Worm (Caenorhabditis elegans) whole organism, young adult: Measurements from ENCODE around the gene Y60A9.3.

Experiments used
- B0019.2 ChIP-seq: fragments of 200-800 bp; sonication (Bioruptor generic); conservative IDR thresholded peaks from 2 replicates; pipeline ENCODE4 v1.3.6; 2022; ENCODE audit warnings: missing genetic modification reagents, missing genetic modification characterization, missing compliant biosample characterization
- Y56A3A.18 ChIP-seq: fragments of 200-800 bp; sonication (Bioruptor generic); IDR thresholded peaks from 2 replicates; pipeline ENCODE4 v1.3.6; 2022; ENCODE audit warnings: missing genetic modification reagents, missing genetic modification characterization, missing compliant biosample characterization
- akir-1 ChIP-seq: fragments of 200-800 bp; sonication (Bioruptor generic); optimal IDR thresholded peaks from 2 replicates; lab custom pipeline; 2018; ENCODE audit warnings: mild to moderate bottlenecking, missing genetic modification characterization, moderate library complexity, missing compliant biosample characterization
- athp-1 ChIP-seq: sonication (generic microtip); optimal IDR thresholded peaks from 2 replicates; lab custom pipeline; 2017; ENCODE audit warnings: mild to moderate bottlenecking, missing genetic modification characterization, missing compliant biosample characterization
- ceh-40 ChIP-seq: fragments of 200-800 bp; sonication (Bioruptor generic); IDR thresholded peaks from 2 replicates; pipeline ENCODE4 v1.3.6; 2022; ENCODE audit warnings: missing genetic modification characterization, missing compliant biosample characterization
- egl-44 ChIP-seq: fragments of 200-800 bp; sonication (Bioruptor generic); IDR thresholded peaks from 2 replicates; pipeline ENCODE4 v1.3.6; 2022; ENCODE audit warnings: missing genetic modification reagents, missing genetic modification characterization, missing compliant biosample characterization
- egrh-3 ChIP-seq: fragments of 200-800 bp; sonication (Bioruptor generic); IDR thresholded peaks from 2 replicates; pipeline ENCODE4 v1.3.6; 2022; ENCODE audit warnings: missing genetic modification reagents, missing genetic modification characterization, missing compliant biosample characterization
- let-607 ChIP-seq, 2 experiments: fragments of 200-800 bp in 1 of 2; sonication (Bioruptor generic) in 1 of 2; sonication (generic microtip) in 1 of 2; optimal IDR thresholded peaks; 2 replicates each; lab custom pipeline; 2016 to 2018; ENCODE audit warnings: mild to moderate bottlenecking in 2 of 2, missing compliant biosample characterization in 2 of 2, missing genetic modification characterization in 2 of 2, moderate library complexity in 2 of 2, missing genotype in 1 of 2
- lin-35 ChIP-seq, 3 experiments: fragments of 150-350 bp in 2 of 3; sonication (generic microtip) in 1 of 3; optimal IDR thresholded peaks; 2 replicates each; lab custom pipeline; 2014 to 2018; ENCODE audit warnings: missing biosample characterization in 3 of 3, missing genetic modification characterization in 3 of 3, missing genetic modification reagents in 3 of 3
- lin-54 ChIP-seq: fragments of 200-800 bp; sonication (Bioruptor generic); optimal IDR thresholded peaks from 2 replicates; lab custom pipeline; 2018; ENCODE audit warnings: mild to moderate bottlenecking, missing genetic modification characterization, missing compliant biosample characterization
- madf-8 ChIP-seq: fragments of 200-800 bp; sonication (Bioruptor generic); conservative IDR thresholded peaks from 2 replicates; pipeline ENCODE4 v1.3.6; 2022; ENCODE audit warnings: missing genetic modification reagents, missing genetic modification characterization, missing compliant biosample characterization
- mcd-1 ChIP-seq: fragments of 200-800 bp; sonication (Bioruptor generic); IDR thresholded peaks from 2 replicates; pipeline ENCODE4 v1.3.6; 2022; ENCODE audit warnings: missing genetic modification reagents, missing genetic modification characterization, missing compliant biosample characterization
- nhr-179 ChIP-seq: sonication (generic microtip); optimal IDR thresholded peaks from 2 replicates; lab custom pipeline; 2016; ENCODE audit warnings: mild to moderate bottlenecking, missing genetic modification characterization, missing compliant biosample characterization
- tlf-1 ChIP-seq: fragments of 200-800 bp; sonication (Bioruptor generic); optimal IDR thresholded peaks from 2 replicates; lab custom pipeline; 2018; ENCODE audit warnings: mild to moderate bottlenecking, missing genetic modification characterization, missing compliant biosample characterization
- ztf-18 ChIP-seq: sonication (generic microtip); optimal IDR thresholded peaks from 2 replicates; lab custom pipeline; 2016; ENCODE audit warnings: missing genotype, mild to moderate bottlenecking, missing genetic modification characterization, missing compliant biosample characterization
- ztf-25 ChIP-seq: fragments of 200-800 bp; sonication (Bioruptor generic); IDR thresholded peaks from 2 replicates; pipeline ENCODE4 v1.3.6; 2022; ENCODE audit warnings: missing genetic modification reagents, missing genetic modification characterization, missing compliant biosample characterization

Gene Y60A9.3

DNA sequence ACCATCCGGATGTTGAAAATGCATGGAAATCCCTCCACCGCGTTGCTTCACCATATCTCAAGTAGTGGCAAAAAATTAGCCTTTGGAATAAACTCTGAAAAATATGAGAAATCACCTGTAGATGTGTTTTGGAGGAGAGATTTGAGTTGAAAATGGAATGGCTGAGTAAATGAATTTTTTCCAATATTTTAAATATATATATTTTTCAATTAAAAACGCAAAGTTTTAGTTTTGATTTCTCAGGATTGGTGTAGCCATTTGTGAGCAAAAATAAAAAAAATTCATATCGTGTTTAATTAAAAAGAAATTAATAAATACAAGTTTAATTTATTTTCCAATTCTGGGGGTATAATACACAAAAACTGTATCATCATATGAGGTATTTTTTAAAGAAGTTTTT, 45.0 kb downstream of the Y60A9.3 start, which contains the start of gene F23D12.1:
Gene F23D12.1, minus strand, starts transcription at position 101 of the 400 bp plus-strand sequence.
- no peak for TF ChIP-seq tlf-1 (GFP tag; lab: Kevin White, UChicago)
- no peak for TF ChIP-seq Y56A3A.18 (GFP tag; lab: Robert Waterston, UW)
- TF ChIP-seq ztf-25 (GFP tag; lab: Robert Waterston, UW), result no peak
- no peak for TF ChIP-seq nhr-179 (tag; lab: Kevin White, UChicago)
- no peak for TF ChIP-seq egl-44
- no peak for TF ChIP-seq ceh-40 (GFP tag; lab: Robert Waterston, UW)
- TF ChIP-seq mcd-1 (GFP tag; lab: Robert Waterston, UW), result no peak
- no peak for TF ChIP-seq B0019.2 (GFP tag; lab: Robert Waterston, UW)
- TF ChIP-seq athp-1, result no peak
- TF ChIP-seq let-607 (tag; optimal IDR thresholded peaks at IDR 0.05; lab: Kevin White, UChicago), result no peak

- no peak for TF ChIP-seq akir-1 (GFP tag; lab: Kevin White, UChicago)
- TF ChIP-seq madf-8 (GFP tag; lab: Robert Waterston, UW), result no peak
- no peak for TF ChIP-seq lin-54 (GFP tag; lab: Kevin White, UChicago)
- no peak for TF ChIP-seq lin-35 (GFP tag; optimal IDR thresholded peaks at IDR 0.05; lab: Kevin White, UChicago)
- no peak for TF ChIP-seq egrh-3 (GFP tag; lab: Robert Waterston, UW)
- no peak for TF ChIP-seq ztf-18 (tag; lab: Kevin White, UChicago)
Observed at ce11 chrX:14430436-14430835, 47.4 kb downstream of the Y60A9.3 start.
